Worm (Caenorhabditis elegans) whole organism, mixed stage, embryonic: Measurements from ENCODE around the gene ZK616.5.

Experiments
- ces-1 ChIP-seq: fragments of 150-350 bp; optimal IDR thresholded peaks from 2 replicates; lab custom pipeline; 2014; ENCODE audit warnings: missing biosample characterization, missing genetic modification reagents, missing genetic modification characterization
- elt-1 ChIP-seq: sonication (generic microtip); optimal IDR thresholded peaks from 2 replicates; lab custom pipeline; 2017; ENCODE audit warnings: missing genetic modification characterization, mild to moderate bottlenecking, missing compliant biosample characterization, antibody characterized with exemption, moderate library complexity, borderline replicate concordance; ENCODE audit not compliant: insufficient read depth
- elt-3 ChIP-seq: fragments of 150-350 bp; optimal IDR thresholded peaks from 2 replicates; lab custom pipeline; 2014; ENCODE audit warnings: missing biosample characterization, missing genetic modification characterization
- flh-1 ChIP-seq: fragments of 200-800 bp; sonication (Bioruptor generic); optimal IDR thresholded peaks from 2 replicates; lab custom pipeline; 2018; ENCODE audit warnings: mild to moderate bottlenecking, missing genetic modification characterization, moderate library complexity, missing compliant biosample characterization
- mep-1 ChIP-seq: fragments of 150-350 bp; optimal IDR thresholded peaks from 2 replicates; lab custom pipeline; 2017; ENCODE audit warnings: missing biosample characterization, missing genetic modification reagents, missing genetic modification characterization, inconsistent platforms
- nhr-12 ChIP-seq: fragments of 150-350 bp; optimal IDR thresholded peaks from 2 replicates; lab custom pipeline; 2014; ENCODE audit warnings: missing biosample characterization, missing genetic modification characterization
- nhr-237 ChIP-seq: fragments of 150-350 bp; optimal IDR thresholded peaks from 2 replicates; lab custom pipeline; 2014; ENCODE audit warnings: missing biosample characterization, missing genetic modification characterization
- nhr-28 ChIP-seq: fragments of 150-350 bp; optimal IDR thresholded peaks from 2 replicates; lab custom pipeline; 2014; ENCODE audit warnings: missing biosample characterization, missing genetic modification characterization
- nhr-76 ChIP-seq: sonication (generic microtip); optimal IDR thresholded peaks from 2 replicates; lab custom pipeline; 2017; ENCODE audit warnings: missing biosample characterization, missing genetic modification characterization
- pha-4 ChIP-seq: fragments of 150-350 bp; optimal IDR thresholded peaks from 2 replicates; lab custom pipeline; 2018; ENCODE audit warnings: missing biosample characterization, missing genetic modification reagents, missing genetic modification characterization
- snpc-4 ChIP-seq: fragments of 150-350 bp; optimal IDR thresholded peaks from 2 replicates; lab custom pipeline; 2014; ENCODE audit warnings: missing biosample characterization, missing genetic modification characterization
- unc-39 ChIP-seq: fragments of 150-350 bp; optimal IDR thresholded peaks from 2 replicates; lab custom pipeline; 2014; ENCODE audit warnings: missing biosample characterization, missing genetic modification characterization
- unc-62 ChIP-seq: fragments of 150-350 bp; optimal IDR thresholded peaks from 2 replicates; lab custom pipeline; 2014; ENCODE audit warnings: missing biosample characterization, missing genetic modification reagents, missing genetic modification characterization
- ztf-11 ChIP-seq: fragments of 150-350 bp; optimal IDR thresholded peaks from 2 replicates; lab custom pipeline; 2014; ENCODE audit warnings: missing biosample characterization, missing genetic modification characterization

- TF ChIP-seq nhr-28 (tag; lab: Kevin White, UChicago) (no peak), unc-62 (GFP tag; lab: Kevin White, UChicago) (no peak), unc-39 (tag; lab: Kevin White, UChicago) (no peak), pha-4 (tag; lab: Kevin White, UChicago) (no peak), elt-1 (no peak), nhr-237 (tag; lab: Kevin White, UChicago) (no peak), flh-1 (GFP tag; lab: Kevin White, UChicago) (no peak), nhr-12 (tag; lab: Kevin White, UChicago) (no peak), nhr-76 (tag; lab: Kevin White, UChicago) (no peak), ces-1 (GFP tag; lab: Kevin White, UChicago) (no peak), ztf-11 (tag; lab: Kevin White, UChicago) (no peak), snpc-4 (no peak), mep-1 (no peak), elt-3 (tag; lab: Kevin White, UChicago) (no peak)
Measured at ce11 chrIV:5388477-5389065, 3.2 kb upstream of the ZK616.5 start, which contains the start of gene elo-6.
